Fruit fly (Drosophila melanogaster) whole organism, pupa: ENCODE data around the gene Rbsn-5.
A peak's percentile ranks its signal among the peaks of the same experiment; 100 is the strongest.

Experiments
- CG10348 ChIP-seq: fragments of 200-800 bp; sonication (Bioruptor generic); IDR thresholded peaks from 2 replicates; pipeline ENCODE4 v1.3.6; 2022; ENCODE audit warnings: missing biosample characterization, missing genetic modification characterization
- CG12605 ChIP-seq: fragments of 200-800 bp; sonication (Bioruptor generic); IDR thresholded peaks from 2 replicates; pipeline ENCODE4 v1.3.6; 2022; ENCODE audit warnings: missing biosample characterization, missing genetic modification characterization
- CG13204 ChIP-seq: fragments of 200-800 bp; sonication (Bioruptor generic); optimal IDR thresholded peaks from 2 replicates; lab custom pipeline; 2018; ENCODE audit warnings: missing biosample characterization, mild to moderate bottlenecking, missing genetic modification characterization, moderate library complexity
- CG14655 ChIP-seq: fragments of 200-800 bp; sonication (Bioruptor generic); optimal IDR thresholded peaks from 3 replicates; lab custom pipeline; 2017; ENCODE audit warnings: mild to moderate bottlenecking, missing biosample characterization, missing genetic modification reagents, missing genetic modification characterization
- CG15710 ChIP-seq: fragments of 200-800 bp; sonication (Bioruptor generic); optimal IDR thresholded peaks from 2 replicates; lab custom pipeline; 2018; ENCODE audit warnings: missing biosample characterization, mild to moderate bottlenecking, missing genetic modification characterization, moderate library complexity
- CG17806 ChIP-seq: fragments of 200-800 bp; sonication (Bioruptor generic); optimal IDR thresholded peaks from 2 replicates; lab custom pipeline; 2018; ENCODE audit warnings: missing biosample characterization, mild to moderate bottlenecking, missing genetic modification characterization, moderate library complexity
- CG32121 ChIP-seq: fragments of 200-800 bp; sonication (Bioruptor generic); IDR thresholded peaks from 2 replicates; pipeline ENCODE4 v1.3.6; 2022; ENCODE audit warnings: missing biosample characterization, missing genetic modification characterization
- CG34367 ChIP-seq: fragments of 200-800 bp; sonication (Bioruptor generic); optimal IDR thresholded peaks from 2 replicates; lab custom pipeline; 2018; ENCODE audit warnings: missing biosample characterization, mild to moderate bottlenecking, missing genetic modification characterization
- CG4496 ChIP-seq: fragments of 200-800 bp; sonication (Bioruptor generic); IDR thresholded peaks from 3 replicates; pipeline ENCODE4 v1.3.6; 2022; ENCODE audit warnings: missing biosample characterization, missing genetic modification characterization
- CG8159 ChIP-seq: fragments of 200-800 bp; sonication (Bioruptor generic); optimal IDR thresholded peaks from 3 replicates; lab custom pipeline; 2018; ENCODE audit warnings: missing biosample characterization, mild to moderate bottlenecking, missing genetic modification characterization, moderate library complexity
- CG8301 ChIP-seq: fragments of 200-800 bp; sonication (Bioruptor generic); optimal IDR thresholded peaks from 2 replicates; lab custom pipeline; 2018; ENCODE audit warnings: missing biosample characterization, mild to moderate bottlenecking, missing genetic modification characterization
- CG9948 ChIP-seq: fragments of 200-800 bp; sonication (Bioruptor generic); optimal IDR thresholded peaks from 2 replicates; lab custom pipeline; 2018; ENCODE audit warnings: missing biosample characterization, mild to moderate bottlenecking, missing genetic modification characterization, moderate library complexity
- D1 ChIP-seq: fragments of 200-800 bp; sonication (Bioruptor generic); optimal IDR thresholded peaks from 2 replicates; lab custom pipeline; 2018; ENCODE audit warnings: missing biosample characterization, mild to moderate bottlenecking, missing genetic modification characterization, moderate library complexity
- EcR ChIP-seq: fragments of 200-800 bp; sonication (Bioruptor generic); optimal IDR thresholded peaks from 3 replicates; lab custom pipeline; 2019; ENCODE audit warnings: missing biosample characterization, missing genetic modification characterization, mild to moderate bottlenecking, moderate library complexity, missing genetic modification reagents
- Ets98B ChIP-seq: fragments of 200-800 bp; sonication (Bioruptor generic); IDR thresholded peaks from 2 replicates; pipeline ENCODE4 v1.3.6; 2022; ENCODE audit warnings: missing biosample characterization, missing genetic modification characterization
- Pif1A ChIP-seq: fragments of 200-800 bp; sonication (Bioruptor generic); optimal IDR thresholded peaks from 3 replicates; lab custom pipeline; 2016; ENCODE audit warnings: missing biosample characterization, missing genetic modification characterization
- Pif1B ChIP-seq: fragments of 200-800 bp; sonication (Bioruptor generic); optimal IDR thresholded peaks from 3 replicates; lab custom pipeline; 2016; ENCODE audit warnings: missing biosample characterization, missing genetic modification characterization
- Snoo ChIP-seq: fragments of 200-800 bp; sonication (Bioruptor generic); optimal IDR thresholded peaks from 3 replicates; lab custom pipeline; 2017; ENCODE audit warnings: missing biosample characterization, mild to moderate bottlenecking, missing genetic modification characterization, inconsistent platforms
- fd96Ca ChIP-seq: fragments of 200-800 bp; sonication (Bioruptor generic); IDR thresholded peaks from 3 replicates; pipeline ENCODE4 v1.3.6; 2022; ENCODE audit warnings: missing biosample characterization, missing genetic modification characterization
- gl ChIP-seq: fragments of 200-800 bp; sonication (Bioruptor generic); optimal IDR thresholded peaks from 2 replicates; lab custom pipeline; 2018; ENCODE audit warnings: missing biosample characterization, mild to moderate bottlenecking, missing genetic modification characterization
- rn ChIP-seq: fragments of 200-800 bp; sonication (Bioruptor generic); IDR thresholded peaks from 2 replicates; pipeline ENCODE4 v1.3.6; 2022; ENCODE audit warnings: missing biosample characterization, missing genetic modification characterization

The Rbsn-5 gene

dm6 chr2L:8159498-8159897 is at the start of gene Rbsn-5, which contains the start of gene PAPLA1:
Rbsn-5 (plus strand) TSS chr2L:8159832.
PAPLA1 (minus strand) TSS chr2L:8159638.
- peak; percentile 87 for TF ChIP-seq CG34367 (tag; lab: Kevin White, UChicago)
- peak; percentile 69; the same call in 1 of the 2 replicates for TF ChIP-seq CG10348 (GFP tag; lab: Robert Waterston, UW)
- TF ChIP-seq rn (GFP tag; lab: Robert Waterston, UW), result peak; percentile 92
- TF ChIP-seq CG14655, result peak; percentile 89
- peak; percentile 87 for TF ChIP-seq Ets98B
- peak; percentile 90 for TF ChIP-seq CG15710 (tag; lab: Kevin White, UChicago)
- peak; percentile 72 for TF ChIP-seq D1
- TF ChIP-seq EcR, result peak; percentile 68
- peak; percentile 91 for TF ChIP-seq CG9948
- TF ChIP-seq Snoo (tag; lab: Kevin White, UChicago), result peak; percentile 90
- TF ChIP-seq Pif1B, result peak; percentile 88
- peak; percentile 89 for TF ChIP-seq CG4496 (GFP tag; lab: Robert Waterston, UW)
- peak; percentile 92 for TF ChIP-seq fd96Ca
- TF ChIP-seq Pif1A (GFP tag; lab: Kevin White, UChicago), result peak; percentile 94
- TF ChIP-seq CG8301 (tag; lab: Kevin White, UChicago), result peak; percentile 90
- TF ChIP-seq CG12605 (GFP tag; lab: Robert Waterston, UW), result peak; percentile 76
- TF ChIP-seq gl (tag; lab: Kevin White, UChicago), result peak; percentile 75
- peak; percentile 80 for TF ChIP-seq CG32121 (GFP tag; lab: Robert Waterston, UW)
- peak; percentile 92 for TF ChIP-seq CG8159 (tag; lab: Kevin White, UChicago)
- peak; percentile 94 for TF ChIP-seq CG17806
- TF ChIP-seq CG13204, result peak; percentile 59

DNA sequence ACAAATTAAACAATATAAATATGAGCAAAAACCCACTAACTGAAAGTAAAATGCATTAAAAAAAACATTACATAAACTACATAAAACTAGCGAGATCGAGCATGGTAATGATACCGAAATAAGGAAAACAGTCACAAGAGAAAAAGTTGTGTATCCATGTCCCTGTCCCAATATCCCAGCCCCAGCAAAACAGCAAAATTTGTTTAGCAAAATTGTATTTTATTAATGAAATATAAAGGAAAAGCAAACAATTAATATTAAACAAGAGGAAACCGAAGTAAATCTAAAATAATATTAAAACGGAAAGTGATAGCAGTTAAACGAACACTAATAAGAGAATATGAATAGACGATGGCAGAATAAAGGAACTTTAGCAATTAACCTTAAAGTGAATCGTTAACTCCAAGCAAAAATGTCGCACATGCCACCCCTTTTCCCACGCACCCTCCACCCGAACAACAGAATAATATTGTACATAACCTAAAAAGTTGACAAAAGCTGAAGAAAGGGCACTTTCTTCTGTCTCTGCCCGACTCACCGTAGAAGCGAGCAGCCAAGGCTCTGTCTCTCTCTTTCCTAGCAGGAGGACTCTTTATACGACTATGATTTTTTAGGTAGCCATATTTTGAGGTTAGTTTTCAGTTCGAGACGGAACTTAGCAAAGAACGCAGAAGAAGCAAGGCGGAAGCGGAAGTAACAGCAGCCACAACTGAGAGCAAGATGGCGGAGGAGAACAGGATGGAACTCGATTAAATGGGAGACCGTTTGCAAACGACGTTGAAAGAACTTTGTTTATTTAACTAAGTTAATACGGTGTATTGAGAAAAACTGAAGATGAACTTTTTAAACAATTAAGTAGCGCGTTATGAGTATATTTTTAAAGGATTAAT is 48.8 kb upstream of the Rbsn-5 start:
- TF ChIP-seq CG17806, result no peak
- no peak for TF ChIP-seq fd96Ca
- no peak for TF ChIP-seq CG9948
- TF ChIP-seq CG14655, result no peak
- TF ChIP-seq Ets98B, result no peak
- no peak for TF ChIP-seq rn (GFP tag; lab: Robert Waterston, UW)
- TF ChIP-seq CG8159 (tag; lab: Kevin White, UChicago), result no peak
- no peak for TF ChIP-seq CG4496 (GFP tag; lab: Robert Waterston, UW)
- no peak for TF ChIP-seq CG32121 (GFP tag; lab: Robert Waterston, UW)
- TF ChIP-seq Pif1B, result no peak
- no peak for TF ChIP-seq gl (tag; lab: Kevin White, UChicago)
- no peak for TF ChIP-seq EcR
- no peak for TF ChIP-seq D1
- no peak for TF ChIP-seq CG8301 (tag; lab: Kevin White, UChicago)
- no peak for TF ChIP-seq CG34367 (tag; lab: Kevin White, UChicago)
- no peak for TF ChIP-seq CG10348 (GFP tag; lab: Robert Waterston, UW)
- TF ChIP-seq, all 21 proteins: peak for 0

dm6 chr2L:8116632-8117193 is 42.9 kb upstream of the Rbsn-5 start:
- TF ChIP-seq CG8159 (tag; lab: Kevin White, UChicago) (no peak), CG17806 (no peak), CG12605 (GFP tag; lab: Robert Waterston, UW) (no peak), Snoo (tag; lab: Kevin White, UChicago) (no peak), D1 (no peak), CG10348 (GFP tag; lab: Robert Waterston, UW) (no peak), gl (tag; lab: Kevin White, UChicago) (no peak), Ets98B (no peak), CG8301 (tag; lab: Kevin White, UChicago) (no peak), CG4496 (GFP tag; lab: Robert Waterston, UW) (no peak), CG9948 (no peak), fd96Ca (no peak), EcR (no peak), CG32121 (GFP tag; lab: Robert Waterston, UW) (no peak), rn (GFP tag; lab: Robert Waterston, UW) (no peak), CG14655 (no peak), CG15710 (tag; lab: Kevin White, UChicago) (no peak), CG13204 (no peak), Pif1B (no peak)

DNA sequence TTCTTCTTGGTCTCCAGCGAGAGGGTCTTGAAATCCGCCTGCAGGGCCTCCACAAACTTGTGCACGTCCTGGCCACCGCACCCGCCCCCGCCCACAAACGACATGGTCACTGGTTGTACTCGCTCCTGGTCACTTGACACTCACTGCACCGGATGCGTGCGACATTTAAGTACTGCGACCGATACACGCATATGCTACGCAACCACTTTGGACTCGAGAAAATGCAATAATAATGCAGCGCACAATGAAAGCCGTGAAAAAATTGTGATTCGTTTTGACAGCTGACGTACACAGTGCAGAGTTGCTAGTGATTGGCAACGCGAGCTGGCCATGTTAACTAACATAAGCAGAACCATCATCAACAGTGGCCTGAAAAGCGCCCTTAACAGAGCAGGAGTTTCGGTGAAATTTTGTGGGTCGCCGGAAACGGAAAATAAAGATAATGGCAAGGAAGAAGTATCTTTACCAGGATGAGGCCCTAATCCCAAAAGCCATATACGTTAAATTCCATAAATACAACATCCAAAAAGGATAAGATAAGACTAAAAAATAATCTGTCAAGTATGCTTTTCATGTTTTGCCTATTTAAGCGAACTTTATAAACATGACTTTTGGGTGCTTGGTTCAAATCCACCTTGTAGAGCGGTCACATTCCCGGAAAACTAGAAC is 35.8 kb upstream of the Rbsn-5 start, which contains the start of the genes mon2 and CG8673:
mon2 (minus strand) TSS at position 300 of the 669 bp plus-strand sequence.
CG8673 (plus strand) TSS at position 619 of the 669 bp plus-strand sequence.
- TF ChIP-seq CG17806 (no peak), CG34367 (tag; lab: Kevin White, UChicago) (no peak), rn (GFP tag; lab: Robert Waterston, UW) (no peak), EcR (no peak), fd96Ca (no peak), CG14655 (no peak), Pif1A (GFP tag; lab: Kevin White, UChicago) (no peak), CG10348 (GFP tag; lab: Robert Waterston, UW) (no peak), Snoo (tag; lab: Kevin White, UChicago) (no peak), CG15710 (tag; lab: Kevin White, UChicago) (no peak), CG12605 (GFP tag; lab: Robert Waterston, UW) (no peak), CG13204 (no peak), Pif1B (no peak), CG8301 (tag; lab: Kevin White, UChicago) (no peak), CG4496 (GFP tag; lab: Robert Waterston, UW) (no peak), CG8159 (tag; lab: Kevin White, UChicago) (no peak), CG32121 (GFP tag; lab: Robert Waterston, UW) (no peak), gl (tag; lab: Kevin White, UChicago) (no peak), CG9948 (no peak), D1 (no peak)
- TF ChIP-seq, all 21 proteins: peak for 0
